Worm (Caenorhabditis elegans) whole organism, young adult: ENCODE measurements around the gene srh-229.

Source experiments
- B0261.1 ChIP-seq: sonication (generic microtip); optimal IDR thresholded peaks from 2 replicates; lab custom pipeline; 2016; ENCODE audit warnings: mild to moderate bottlenecking, missing genetic modification characterization, moderate library complexity, missing compliant biosample characterization
- C17E4.6 ChIP-seq: fragments of 200-800 bp; sonication (Bioruptor generic); IDR thresholded peaks from 2 replicates; pipeline ENCODE4 v1.3.6; 2022; ENCODE audit warnings: missing genetic modification reagents, missing genetic modification characterization, missing compliant biosample characterization
- F22D6.2 ChIP-seq: sonication (generic microtip); optimal IDR thresholded peaks from 2 replicates; lab custom pipeline; 2016; ENCODE audit warnings: mild to moderate bottlenecking, missing genetic modification characterization, missing compliant biosample characterization
- F23B12.7 ChIP-seq: sonication (generic microtip); optimal IDR thresholded peaks from 2 replicates; lab custom pipeline; 2017; ENCODE audit warnings: missing genetic modification characterization, mild to moderate bottlenecking, missing compliant biosample characterization, antibody characterized with exemption, moderate library complexity; ENCODE audit not compliant: insufficient read depth
- F52B5.7 ChIP-seq: sonication (generic microtip); optimal IDR thresholded peaks from 2 replicates; lab custom pipeline; 2016; ENCODE audit warnings: mild to moderate bottlenecking, missing genetic modification characterization, missing compliant biosample characterization
- F55B11.4 ChIP-seq: sonication (generic microtip); optimal IDR thresholded peaks from 2 replicates; lab custom pipeline; 2016; ENCODE audit warnings: missing compliant biosample characterization, missing genetic modification characterization, borderline replicate concordance; ENCODE audit not compliant: insufficient read depth
- F57A8.1 ChIP-seq: fragments of 200-800 bp; sonication (Bioruptor generic); optimal IDR thresholded peaks from 2 replicates; lab custom pipeline; 2018; ENCODE audit warnings: mild to moderate bottlenecking, missing genetic modification characterization, moderate library complexity, missing compliant biosample characterization
- F57C9.4 ChIP-seq: sonication (generic microtip); optimal IDR thresholded peaks from 2 replicates; lab custom pipeline; 2017; ENCODE audit warnings: mild to moderate bottlenecking, missing genetic modification characterization, missing compliant biosample characterization
- K12H6.12 ChIP-seq: fragments of 200-800 bp; sonication (Bioruptor generic); optimal IDR thresholded peaks from 2 replicates; lab custom pipeline; 2018; ENCODE audit warnings: mild to moderate bottlenecking, missing genetic modification characterization, missing compliant biosample characterization
- T26A5.8 ChIP-seq: sonication (generic microtip); optimal IDR thresholded peaks from 2 replicates; lab custom pipeline; 2016; ENCODE audit warnings: missing genetic modification characterization, missing compliant biosample characterization
- Y95B8A.8 ChIP-seq: fragments of 200-800 bp; sonication (Bioruptor generic); IDR thresholded peaks from 2 replicates; pipeline ENCODE4 v1.3.6; 2022; ENCODE audit warnings: missing genetic modification reagents, missing genetic modification characterization, missing compliant biosample characterization
- ZK185.1 ChIP-seq: sonication (generic microtip); optimal IDR thresholded peaks from 2 replicates; lab custom pipeline; 2016; ENCODE audit warnings: mild to moderate bottlenecking, missing genetic modification characterization, missing compliant biosample characterization; ENCODE audit not compliant: poor library complexity, severe bottlenecking
- ama-1 ChIP-seq, 3 experiments: fragments of 150-350 bp in 1 of 3; sonication (generic microtip) in 2 of 3; optimal IDR thresholded peaks; 2 replicates each; lab custom pipeline; 2014 to 2018; ENCODE audit warnings: missing biosample characterization in 2 of 3, missing genetic modification characterization in 2 of 3, missing genetic modification reagents in 2 of 3
- attf-5 ChIP-seq: fragments of 200-800 bp; sonication (Bioruptor generic); optimal IDR thresholded peaks from 2 replicates; lab custom pipeline; 2018; ENCODE audit warnings: mild to moderate bottlenecking, missing genetic modification characterization, missing compliant biosample characterization
- attf-6 ChIP-seq: fragments of 200-800 bp; sonication (Bioruptor generic); IDR thresholded peaks from 2 replicates; pipeline ENCODE4 v1.3.6; 2022; ENCODE audit warnings: missing genetic modification reagents, missing genetic modification characterization, missing compliant biosample characterization
- bed-2 ChIP-seq: fragments of 200-800 bp; sonication (Bioruptor generic); IDR thresholded peaks from 2 replicates; pipeline ENCODE4 v1.3.6; 2022; ENCODE audit warnings: missing genetic modification reagents, missing genetic modification characterization, missing compliant biosample characterization
- ccch-3 ChIP-seq: fragments of 200-800 bp; sonication (Bioruptor generic); optimal IDR thresholded peaks from 2 replicates; lab custom pipeline; 2018; ENCODE audit warnings: mild to moderate bottlenecking, missing genetic modification characterization, missing compliant biosample characterization
- cebp-2 ChIP-seq: fragments of 200-800 bp; sonication (Bioruptor generic); IDR thresholded peaks from 2 replicates; pipeline ENCODE4 v1.3.6; 2022; ENCODE audit warnings: missing genetic modification characterization, missing compliant biosample characterization
- ceh-27 ChIP-seq: fragments of 200-800 bp; sonication (Bioruptor generic); optimal IDR thresholded peaks from 2 replicates; lab custom pipeline; 2018; ENCODE audit warnings: mild to moderate bottlenecking, missing genetic modification characterization, moderate library complexity, missing compliant biosample characterization
- ceh-79 ChIP-seq: sonication (generic microtip); optimal IDR thresholded peaks from 2 replicates; lab custom pipeline; 2017; ENCODE audit warnings: mild to moderate bottlenecking, missing genetic modification characterization, missing compliant biosample characterization
- dpl-1 ChIP-seq: fragments of 150-350 bp; optimal IDR thresholded peaks from 2 replicates; lab custom pipeline; 2014; ENCODE audit warnings: missing biosample characterization, missing genetic modification reagents, missing genetic modification characterization
- efl-1 ChIP-seq: fragments of 150-350 bp; optimal IDR thresholded peaks from 2 replicates; lab custom pipeline; 2014; ENCODE audit warnings: missing biosample characterization, missing genetic modification reagents, missing genetic modification characterization
- egrh-3 ChIP-seq: fragments of 200-800 bp; sonication (Bioruptor generic); IDR thresholded peaks from 2 replicates; pipeline ENCODE4 v1.3.6; 2022; ENCODE audit warnings: missing genetic modification reagents, missing genetic modification characterization, missing compliant biosample characterization
- ets-4 ChIP-seq: fragments of 200-800 bp; sonication (Bioruptor generic); optimal IDR thresholded peaks from 2 replicates; lab custom pipeline; 2018; ENCODE audit warnings: mild to moderate bottlenecking, missing genetic modification characterization, missing compliant biosample characterization
- hlh-26 ChIP-seq: fragments of 200-800 bp; sonication (Bioruptor generic); conservative IDR thresholded peaks from 2 replicates; pipeline ENCODE4 v1.3.6; 2022; ENCODE audit warnings: missing genetic modification reagents, missing genetic modification characterization, missing compliant biosample characterization
- lag-1 ChIP-seq: fragments of 200-800 bp; sonication (Bioruptor generic); IDR thresholded peaks from 2 replicates; pipeline ENCODE4 v1.3.6; 2022; ENCODE audit warnings: missing genetic modification reagents, missing genetic modification characterization, missing compliant biosample characterization
- let-526 ChIP-seq: fragments of 200-800 bp; sonication (Bioruptor generic); IDR thresholded peaks from 2 replicates; pipeline ENCODE4 v1.3.6; 2022; ENCODE audit warnings: missing genetic modification reagents, missing genetic modification characterization, missing compliant biosample characterization
- lin-35 ChIP-seq, 3 experiments: fragments of 150-350 bp in 2 of 3; sonication (generic microtip) in 1 of 3; optimal IDR thresholded peaks; 2 replicates each; lab custom pipeline; 2014 to 2018; ENCODE audit warnings: missing biosample characterization in 3 of 3, missing genetic modification characterization in 3 of 3, missing genetic modification reagents in 3 of 3
- madf-3 ChIP-seq: fragments of 200-800 bp; sonication (Bioruptor generic); IDR thresholded peaks from 2 replicates; pipeline ENCODE4 v1.3.6; 2022; ENCODE audit warnings: missing genetic modification reagents, missing genetic modification characterization, missing compliant biosample characterization
- madf-8 ChIP-seq: fragments of 200-800 bp; sonication (Bioruptor generic); conservative IDR thresholded peaks from 2 replicates; pipeline ENCODE4 v1.3.6; 2022; ENCODE audit warnings: missing genetic modification reagents, missing genetic modification characterization, missing compliant biosample characterization
- mcd-1 ChIP-seq: fragments of 200-800 bp; sonication (Bioruptor generic); IDR thresholded peaks from 2 replicates; pipeline ENCODE4 v1.3.6; 2022; ENCODE audit warnings: missing genetic modification reagents, missing genetic modification characterization, missing compliant biosample characterization
- nhr-80 ChIP-seq: sonication (generic microtip); optimal IDR thresholded peaks from 2 replicates; lab custom pipeline; 2016; ENCODE audit warnings: missing genetic modification characterization, missing compliant biosample characterization
- nhr-90 ChIP-seq: sonication (generic microtip); optimal IDR thresholded peaks from 2 replicates; lab custom pipeline; 2016; ENCODE audit warnings: missing genotype, mild to moderate bottlenecking, missing genetic modification characterization, missing compliant biosample characterization
- snpc-1.1 ChIP-seq: sonication (generic microtip); optimal IDR thresholded peaks from 2 replicates; lab custom pipeline; 2017; ENCODE audit warnings: missing genetic modification characterization, mild to moderate bottlenecking, missing compliant biosample characterization, antibody characterized with exemption, moderate library complexity, missing genotype, missing genetic modification reagents; ENCODE audit not compliant: insufficient read depth
- zfh-2 ChIP-seq: fragments of 200-800 bp; sonication (Bioruptor generic); conservative IDR thresholded peaks from 2 replicates; pipeline ENCODE4 v1.3.6; 2022; ENCODE audit warnings: missing genetic modification reagents, missing genetic modification characterization, missing compliant biosample characterization
- ztf-22 ChIP-seq: fragments of 200-800 bp; sonication (Bioruptor generic); optimal IDR thresholded peaks from 2 replicates; lab custom pipeline; 2018; ENCODE audit warnings: mild to moderate bottlenecking, missing genetic modification characterization, moderate library complexity, missing compliant biosample characterization
- ztf-26 ChIP-seq: sonication (generic microtip); optimal IDR thresholded peaks from 2 replicates; lab custom pipeline; 2017; ENCODE audit warnings: missing genetic modification characterization, missing compliant biosample characterization
- ztf-28 ChIP-seq: fragments of 200-800 bp; sonication (Bioruptor generic); IDR thresholded peaks from 2 replicates; pipeline ENCODE4 v1.3.6; 2022; ENCODE audit warnings: missing genetic modification reagents, missing genetic modification characterization, missing compliant biosample characterization
- ztf-6 ChIP-seq: fragments of 200-800 bp; sonication (Bioruptor generic); IDR thresholded peaks from 2 replicates; pipeline ENCODE4 v1.3.6; 2022; ENCODE audit warnings: missing genetic modification reagents, missing genetic modification characterization, missing compliant biosample characterization

srh-229 gene

DNA sequence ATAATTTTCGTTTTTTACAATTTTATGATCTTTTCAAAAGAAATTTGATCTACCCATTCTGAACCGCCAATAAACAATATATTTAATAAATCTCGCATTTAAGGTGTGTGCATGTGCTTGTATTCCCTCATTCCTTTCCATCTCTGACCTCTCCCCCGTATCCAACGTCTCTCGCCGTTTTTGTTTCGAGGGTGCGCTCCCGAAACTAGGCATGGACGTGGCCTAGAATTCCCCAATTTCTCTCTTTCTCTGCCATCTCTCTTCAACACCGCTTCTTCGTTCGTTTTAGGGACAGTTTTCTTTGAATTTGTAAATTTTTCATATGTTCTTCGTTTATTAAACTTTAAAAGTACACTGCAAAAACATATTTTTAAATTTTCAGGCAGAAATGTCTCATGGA lies 38.7 kb downstream of the srh-229 start, which contains the start of gene F25E5.1 (continued):
- TF ChIP-seq ztf-22 (GFP tag; lab: Kevin White, UChicago) (no peak), ccch-3 (GFP tag; lab: Kevin White, UChicago) (no peak), F55B11.4 (tag; lab: Kevin White, UChicago) (no peak), bed-2 (GFP tag; lab: Robert Waterston, UW) (0 out of 2 replicates have a peak, but pooled peaks have one; percentile 67), efl-1 (GFP tag; lab: Kevin White, UChicago) (peak; percentile 67), madf-3 (GFP tag; lab: Robert Waterston, UW) (no peak), attf-6 (GFP tag; lab: Robert Waterston, UW) (no peak), let-526 (GFP tag; lab: Robert Waterston, UW) (no peak), F57C9.4 (tag; lab: Kevin White, UChicago) (no peak), cebp-2 (GFP tag; lab: Robert Waterston, UW) (no peak), F23B12.7 (tag; lab: Kevin White, UChicago) (no peak), ztf-28 (GFP tag; lab: Robert Waterston, UW) (no peak), nhr-80 (tag; lab: Kevin White, UChicago) (peak; percentile 60), ZK185.1 (tag; lab: Kevin White, UChicago) (peak; percentile 50), Y95B8A.8 (GFP tag; lab: Robert Waterston, UW) (no peak), K12H6.12 (tag; lab: Kevin White, UChicago) (peak; percentile 10), T26A5.8 (tag; lab: Kevin White, UChicago) (no peak), ets-4 (GFP tag; lab: Kevin White, UChicago) (no peak), B0261.1 (tag; lab: Kevin White, UChicago) (no peak), mcd-1 (GFP tag; lab: Robert Waterston, UW) (no peak), F57A8.1 (no peak), hlh-26 (GFP tag; lab: Robert Waterston, UW) (no peak), lag-1 (GFP tag; lab: Robert Waterston, UW) (no peak), snpc-1.1 (tag; lab: Kevin White, UChicago) (no peak), C17E4.6 (no peak), egrh-3 (GFP tag; lab: Robert Waterston, UW) (0 out of 2 replicates have a peak, but pooled peaks have one; percentile 34), madf-8 (GFP tag; lab: Robert Waterston, UW) (peak; percentile 46), ztf-26 (tag; lab: Kevin White, UChicago) (no peak), ceh-79 (no peak), F52B5.7 (tag; lab: Kevin White, UChicago) (no peak), lin-35 (GFP tag; optimal IDR thresholded peaks at IDR 0.05; lab: Kevin White, UChicago) (no peak), ceh-27 (peak; percentile 65), zfh-2 (GFP tag; lab: Robert Waterston, UW) (no peak), ama-1 (optimal IDR thresholded peaks at IDR 0.05; lab: Kevin White, UChicago) (no peak), ama-1 (GFP tag; optimal IDR thresholded peaks at IDR 0.05; lab: Kevin White, UChicago) (no peak), dpl-1 (GFP tag; lab: Kevin White, UChicago) (no peak), ztf-6 (GFP tag; lab: Robert Waterston, UW) (no peak), F22D6.2 (no peak), attf-5 (peak; percentile 91), nhr-90 (tag; lab: Kevin White, UChicago) (no peak)
